ENCODE assay signal across 2 fruit fly cellular contexts in genomic region chr2L:5291869-5292642, dm6.
TF ChIP-seq lines count a peak whose summit lies in the region.

No protein-coding gene starts in this region.

TF ChIP-seq in whole organism, embryonic, 481 proteins besides CTCF, POLR2A, EP300 and RAD21 (continued from another document):
- no peak for TF ChIP-seq toy (GFP tag; IDR thresholded peaks at IDR 0.05; lab: Robert Waterston, UW)
- peak; percentile 33 for TF ChIP-seq nom (GFP tag; optimal IDR thresholded peaks at IDR 0.05; lab: Kevin White, UChicago)
- TF ChIP-seq cad (GFP tag; optimal IDR thresholded peaks at IDR 0.05; lab: Kevin White, UChicago), result no peak
- TF ChIP-seq sima (GFP tag; optimal IDR thresholded peaks at IDR 0.05; lab: Kevin White, UChicago), result no peak
- TF ChIP-seq Gug (GFP tag; IDR thresholded peaks at IDR 0.05; lab: Robert Waterston, UW), result no peak
- TF ChIP-seq org-1 (GFP tag; optimal IDR thresholded peaks at IDR 0.05; lab: Kevin White, UChicago), result no peak
- no peak for TF ChIP-seq CG16779 (GFP tag; IDR thresholded peaks at IDR 0.05; lab: Robert Waterston, UW)
- no peak for TF ChIP-seq CG14667 (GFP tag; IDR thresholded peaks at IDR 0.05; lab: Robert Waterston, UW)
- TF ChIP-seq Eip74EF (GFP tag; optimal IDR thresholded peaks at IDR 0.05; lab: Kevin White, UChicago), result no peak
- no peak for TF ChIP-seq CG9817 (tag; optimal IDR thresholded peaks at IDR 0.05; lab: Kevin White, UChicago)
- no peak for TF ChIP-seq CG13123 (GFP tag; optimal IDR thresholded peaks at IDR 0.05; lab: Kevin White, UChicago)
- TF ChIP-seq CG9609 (GFP tag; optimal IDR thresholded peaks at IDR 0.05; lab: Kevin White, UChicago), result no peak
- TF ChIP-seq CG14441 (GFP tag; IDR thresholded peaks at IDR 0.05; lab: Robert Waterston, UW), result no peak
- peak; percentile 52; the same call in 1 of the 2 replicates for TF ChIP-seq crol (GFP tag; IDR thresholded peaks at IDR 0.05; lab: Robert Waterston, UW)
- no peak for TF ChIP-seq rib (GFP tag; IDR thresholded peaks at IDR 0.05; lab: Robert Waterston, UW)
- TF ChIP-seq CG8924 (tag; optimal IDR thresholded peaks at IDR 0.05; lab: Kevin White, UChicago), result no peak
- no peak for TF ChIP-seq B-H2 (GFP tag; optimal IDR thresholded peaks at IDR 0.05; lab: Kevin White, UChicago)
- TF ChIP-seq CG7556 (GFP tag; optimal IDR thresholded peaks at IDR 0.05; lab: Kevin White, UChicago), result no peak
- no peak for TF ChIP-seq CG8281 (tag; optimal IDR thresholded peaks at IDR 0.05; lab: Kevin White, UChicago)
- no peak for TF ChIP-seq CG6254 (GFP tag; optimal IDR thresholded peaks at IDR 0.05; lab: Kevin White, UChicago)
- TF ChIP-seq CHES-1-like (GFP tag; optimal IDR thresholded peaks at IDR 0.05; lab: Kevin White, UChicago), result no peak
- TF ChIP-seq CG4424 (GFP tag; optimal IDR thresholded peaks at IDR 0.05; lab: Kevin White, UChicago), result no peak
- TF ChIP-seq zfh2 (GFP tag; optimal IDR thresholded peaks at IDR 0.05; lab: Kevin White, UChicago), result no peak
- TF ChIP-seq fu2 (GFP tag; optimal IDR thresholded peaks at IDR 0.05; lab: Kevin White, UChicago), result no peak
- no peak for TF ChIP-seq aop (GFP tag; IDR thresholded peaks at IDR 0.05; lab: Robert Waterston, UW)
- no peak for TF ChIP-seq CG16813 (GFP tag; IDR thresholded peaks at IDR 0.05; lab: Robert Waterston, UW; ENCODE audit: partially characterized antibody)
- no peak for TF ChIP-seq CG12769 (tag; optimal IDR thresholded peaks at IDR 0.05; lab: Kevin White, UChicago)
- no peak for TF ChIP-seq PHDP (tag; optimal IDR thresholded peaks at IDR 0.05; lab: Kevin White, UChicago)
- no peak; the same call in 2 of the 3 replicates for TF ChIP-seq CG14860 (GFP tag; IDR thresholded peaks at IDR 0.05; lab: Robert Waterston, UW; ENCODE audit: partially characterized antibody)
- TF ChIP-seq vvl (GFP tag; IDR thresholded peaks at IDR 0.05; lab: Robert Waterston, UW), result no peak
- TF ChIP-seq CG10274 (GFP tag; optimal IDR thresholded peaks at IDR 0.05; lab: Kevin White, UChicago), result no peak

TF ChIP-seq in whole organism, prepupa, 60 proteins besides CTCF, POLR2A, EP300 and RAD21 (continued from another document):
- TF ChIP-seq CG3032 (tag; optimal IDR thresholded peaks at IDR 0.05; lab: Kevin White, UChicago) (peak; percentile 34), fd59A (GFP tag; optimal IDR thresholded peaks at IDR 0.05; lab: Kevin White, UChicago) (no peak), acj6 (GFP tag; optimal IDR thresholded peaks at IDR 0.05; lab: Kevin White, UChicago) (no peak), Ets21C (GFP tag; optimal IDR thresholded peaks at IDR 0.05; lab: Kevin White, UChicago) (no peak), eg (GFP tag; IDR thresholded peaks at IDR 0.05; lab: Robert Waterston, UW) (peak; percentile 5; the same call in 1 of the 3 replicates), lz (GFP tag; optimal IDR thresholded peaks at IDR 0.05; lab: Kevin White, UChicago) (no peak), ss (GFP tag; optimal IDR thresholded peaks at IDR 0.05; lab: Kevin White, UChicago) (peak; percentile 30 to 33), Ets96B (tag; optimal IDR thresholded peaks at IDR 0.05; lab: Kevin White, UChicago) (peak; percentile 21), Hr39 (GFP tag; optimal IDR thresholded peaks at IDR 0.05; lab: Kevin White, UChicago) (peak; percentile 68)
TF ChIP-seq in whole organism, prepupa: peak in this region for 14.
